Fruit fly (Drosophila melanogaster): ENCODE data around the gene Mi-2.
A peak's percentile ranks its signal among the peaks of the same experiment; 100 is the strongest.

Gene Mi-2

DNA sequence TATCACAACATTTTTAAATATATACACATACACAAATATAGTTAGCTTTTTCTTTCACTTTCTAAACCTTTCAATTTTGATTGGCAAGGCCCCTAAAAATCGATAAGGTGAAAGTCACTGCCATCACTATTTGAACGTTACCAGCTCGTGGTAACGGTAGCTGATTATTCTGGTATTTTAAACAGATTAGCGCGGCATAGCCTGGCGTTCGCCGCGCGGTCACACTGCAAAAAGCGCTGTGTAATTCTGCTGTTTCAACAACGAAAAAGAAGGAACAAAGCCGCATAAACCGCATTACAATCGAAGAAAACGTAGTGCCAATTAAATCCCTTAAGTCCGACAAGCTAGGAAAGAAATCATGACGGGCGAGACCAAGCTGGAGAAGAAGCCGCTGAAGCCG is 4.8 kb upstream of the Mi-2 start, which contains the start of gene Rpn1 (continued):
- TF ChIP-seq seq (GFP tag; IDR thresholded peaks at IDR 0.05) (no peak), CG34376 (GFP tag; optimal IDR thresholded peaks at IDR 0.05) (no peak), CG4707 (GFP tag; optimal IDR thresholded peaks at IDR 0.05) (no peak), vfl (GFP tag; optimal IDR thresholded peaks at IDR 0.05) (no peak), Myb (GFP tag; optimal IDR thresholded peaks at IDR 0.05) (peak; percentile 82), kay (GFP tag; optimal IDR thresholded peaks at IDR 0.05) (no peak), CG7745 (tag; optimal IDR thresholded peaks at IDR 0.05) (no peak), Bgb (GFP tag; IDR thresholded peaks at IDR 0.05; ENCODE audit: partially characterized antibody) (peak; percentile 55; the same call in 1 of the 2 replicates), CG2875 (GFP tag; optimal IDR thresholded peaks at IDR 0.05) (no peak), E2f2 (GFP tag; IDR thresholded peaks at IDR 0.05) (peak; percentile 88), p53 (GFP tag; optimal IDR thresholded peaks at IDR 0.05) (no peak), vvl (GFP tag; IDR thresholded peaks at IDR 0.05) (no peak), prd (optimal IDR thresholded peaks at IDR 0.05) (no peak), prd (GFP tag; IDR thresholded peaks at IDR 0.05) (no peak), usp (GFP tag; optimal IDR thresholded peaks at IDR 0.05) (no peak), scrt (GFP tag; optimal IDR thresholded peaks at IDR 0.05) (no peak), ERR (GFP tag; optimal IDR thresholded peaks at IDR 0.05) (no peak), hth (optimal IDR thresholded peaks at IDR 0.05) (no peak), CG14965 (GFP tag; optimal IDR thresholded peaks at IDR 0.05; ENCODE audit: borderline replicate concordance) (no peak), Dek (tag; optimal IDR thresholded peaks at IDR 0.05) (no peak), CG18599 (GFP tag; optimal IDR thresholded peaks at IDR 0.05) (no peak), CG10959 (GFP tag; IDR thresholded peaks at IDR 0.05) (no peak), CG6854 (GFP tag; optimal IDR thresholded peaks at IDR 0.05) (no peak), CG3995 (GFP tag; optimal IDR thresholded peaks at IDR 0.05) (peak; percentile 98), ftz-f1 (GFP tag; optimal IDR thresholded peaks at IDR 0.05) (peak; percentile 57), sens-2 (GFP tag; IDR thresholded peaks at IDR 0.05) (no peak), ttk (GFP tag; IDR thresholded peaks at IDR 0.05) (no peak), Meics (GFP tag; optimal IDR thresholded peaks at IDR 0.05) (no peak), Bteb2 (GFP tag; optimal IDR thresholded peaks at IDR 0.05) (no peak), wdn (GFP tag; IDR thresholded peaks at IDR 0.05) (no peak), CG12104 (GFP tag; optimal IDR thresholded peaks at IDR 0.05) (no peak), CG15011 (GFP tag; optimal IDR thresholded peaks at IDR 0.05) (no peak), sd (tag; optimal IDR thresholded peaks at IDR 0.05) (no peak), CG31388 (GFP tag; optimal IDR thresholded peaks at IDR 0.05) (no peak), CG8478 (optimal IDR thresholded peaks at IDR 0.05) (no peak), ap (GFP tag; IDR thresholded peaks at IDR 0.05) (no peak), CG12744 (GFP tag; optimal IDR thresholded peaks at IDR 0.05) (no peak), Kr (GFP tag; optimal IDR thresholded peaks at IDR 0.05) (no peak), BtbVII (GFP tag; optimal IDR thresholded peaks at IDR 0.05) (no peak), CG2129 (GFP tag; IDR thresholded peaks at IDR 0.05; ENCODE audit: partially characterized antibody) (no peak), CG7556 (GFP tag; optimal IDR thresholded peaks at IDR 0.05) (no peak), CG6254 (GFP tag; optimal IDR thresholded peaks at IDR 0.05) (no peak), CG11695 (GFP tag; IDR thresholded peaks at IDR 0.05) (no peak), al (GFP tag; IDR thresholded peaks at IDR 0.05) (no peak), Med (GFP tag) (peak; percentile 81), CG33213 (GFP tag; optimal IDR thresholded peaks at IDR 0.05) (peak; percentile 37), CG17328 (GFP tag; IDR thresholded peaks at IDR 0.05) (no peak), sug (tag; optimal IDR thresholded peaks at IDR 0.05) (no peak), CG11085 (GFP tag; IDR thresholded peaks at IDR 0.05) (no peak), dan (GFP tag; IDR thresholded peaks at IDR 0.05) (no peak), CG15269 (tag; optimal IDR thresholded peaks at IDR 0.05) (no peak), CG8290 (GFP tag; optimal IDR thresholded peaks at IDR 0.05) (peak; percentile 30), CG8290 (tag; optimal IDR thresholded peaks at IDR 0.05) (no peak), ham (GFP tag; IDR thresholded peaks at IDR 0.05) (no peak)

Data from whole organism, embryonic.